Worm (Caenorhabditis elegans) whole organism, early embryonic: ENCODE data around the gene srv-11.

Experiments used
- aly-1 ChIP-seq: sonication (generic microtip); optimal IDR thresholded peaks from 2 replicates; lab custom pipeline; 2016; ENCODE audit warnings: missing genetic modification characterization, missing compliant biosample characterization
- ama-1 ChIP-seq: fragments of 150-350 bp; optimal IDR thresholded peaks from 2 replicates; lab custom pipeline; 2014
- ceh-13 ChIP-seq: fragments of 200-800 bp; sonication (Bioruptor generic); optimal IDR thresholded peaks from 2 replicates; lab custom pipeline; 2018; ENCODE audit warnings: mild to moderate bottlenecking, missing genetic modification characterization, missing compliant biosample characterization
- ceh-36 ChIP-seq: sonication (generic microtip); optimal IDR thresholded peaks from 2 replicates; lab custom pipeline; 2016; ENCODE audit warnings: missing genetic modification characterization, inconsistent platforms, missing compliant biosample characterization
- ets-7 ChIP-seq: sonication (generic microtip); optimal IDR thresholded peaks from 2 replicates; lab custom pipeline; 2016; ENCODE audit warnings: missing genotype, missing genetic modification characterization, missing compliant biosample characterization
- flt-1 ChIP-seq: fragments of 200-800 bp; sonication (Bioruptor generic); IDR thresholded peaks from 2 replicates; pipeline ENCODE4 v1.3.6; 2022; ENCODE audit warnings: missing genetic modification characterization, missing compliant biosample characterization
- sea-1 ChIP-seq: fragments of 200-800 bp; sonication (Bioruptor generic); conservative IDR thresholded peaks from 2 replicates; pipeline ENCODE4 v1.3.6; 2022; ENCODE audit warnings: missing genetic modification characterization, missing compliant biosample characterization
- tbx-37 ChIP-seq: fragments of 200-800 bp; sonication (Bioruptor generic); conservative IDR thresholded peaks from 2 replicates; pipeline ENCODE4 v1.3.6; 2022; ENCODE audit warnings: missing genetic modification reagents, missing genetic modification characterization, missing compliant biosample characterization

DNA sequence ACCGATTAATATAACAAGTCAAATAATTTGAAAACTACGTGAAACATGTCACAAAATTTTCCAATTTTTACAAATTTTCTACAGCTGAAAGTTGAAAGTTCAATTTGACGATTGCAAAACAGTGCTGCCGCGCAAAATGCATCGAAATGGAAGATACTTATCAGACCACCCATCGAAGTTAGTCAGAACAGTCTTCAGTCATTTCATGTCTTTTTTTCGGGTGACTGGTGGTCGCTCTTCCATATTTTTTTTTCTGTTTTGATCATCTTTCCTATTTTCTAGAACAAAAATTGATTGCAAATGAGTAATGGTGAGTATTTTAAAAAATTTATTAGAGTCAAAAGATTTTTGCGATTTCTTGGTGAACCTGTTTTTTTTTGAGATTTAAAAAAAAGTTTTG lies 25.7 kb upstream of the srv-11 start, which contains the start of gene F38C2.1:
- TF ChIP-seq ama-1 (lab: Kevin White, UChicago) (no peak), aly-1 (tag; lab: Kevin White, UChicago) (no peak), sea-1 (no peak), ceh-13 (GFP tag; lab: Kevin White, UChicago) (no peak), tbx-37 (no peak), ets-7 (tag; lab: Kevin White, UChicago) (no peak), ceh-36 (no peak), flt-1 (GFP tag; lab: Robert Waterston, UW) (no peak)
